Fruit fly (Drosophila melanogaster): ENCODE measurements around the gene Hsc70-3.
"Not testable (repeated sequence)": the region's sequence is repeated elsewhere in the genome, so short reads cannot be mapped to it uniquely, and the experiment has no call there.

The Hsc70-3 gene

dm6 chrX:11769435-11769834, 37.5 kb downstream of the Hsc70-3 start:
- no peak for TF ChIP-seq fd96Ca (GFP tag; IDR thresholded peaks at IDR 0.05)
- TF ChIP-seq gl (tag; optimal IDR thresholded peaks at IDR 0.05) = no peak
- TF ChIP-seq CG8159 (tag; optimal IDR thresholded peaks at IDR 0.05) = no peak
- TF ChIP-seq Pif1B (GFP tag; optimal IDR thresholded peaks at IDR 0.05) = no peak
- no peak for TF ChIP-seq CG13204 (GFP tag; optimal IDR thresholded peaks at IDR 0.05)
- no peak for TF ChIP-seq Snoo (tag; optimal IDR thresholded peaks at IDR 0.05)
- TF ChIP-seq Pif1A (GFP tag; optimal IDR thresholded peaks at IDR 0.05) = no peak
- no peak for TF ChIP-seq rn (GFP tag; IDR thresholded peaks at IDR 0.05)
- no peak for TF ChIP-seq CG4496 (GFP tag; IDR thresholded peaks at IDR 0.05)
- no peak for TF ChIP-seq CG10348 (GFP tag; IDR thresholded peaks at IDR 0.05)
- TF ChIP-seq CG14655 (GFP tag; optimal IDR thresholded peaks at IDR 0.05) = no peak
- TF ChIP-seq CG15710 (tag; optimal IDR thresholded peaks at IDR 0.05) = no peak
- no peak for TF ChIP-seq D1 (tag; optimal IDR thresholded peaks at IDR 0.05)
- TF ChIP-seq CG8301 (tag; optimal IDR thresholded peaks at IDR 0.05) = no peak
- no peak for TF ChIP-seq CG34367 (tag; optimal IDR thresholded peaks at IDR 0.05)
- TF ChIP-seq Ets98B (GFP tag; IDR thresholded peaks at IDR 0.05) = no peak

dm6 chrX:11764540-11765136, 42.3 kb downstream of the Hsc70-3 start, which contains the start of gene CG9360:
TSS of gene CG9360 (minus strand) at chrX:11764590.
- TF ChIP-seq CG10348 (GFP tag; IDR thresholded peaks at IDR 0.05) = no peak
- TF ChIP-seq D1 (tag; optimal IDR thresholded peaks at IDR 0.05) = no peak
- no peak for TF ChIP-seq CG32121 (GFP tag; IDR thresholded peaks at IDR 0.05)
- no peak for TF ChIP-seq EcR (GFP tag; optimal IDR thresholded peaks at IDR 0.05)
- TF ChIP-seq CG12605 (GFP tag; IDR thresholded peaks at IDR 0.05) = no peak
- 0 out of 3 replicates have a peak, but pooled peaks have one; percentile 18 for TF ChIP-seq CG4496 (GFP tag; IDR thresholded peaks at IDR 0.05)
- TF ChIP-seq CG14655 (GFP tag; optimal IDR thresholded peaks at IDR 0.05) = no peak
- no peak for TF ChIP-seq CG8301 (tag; optimal IDR thresholded peaks at IDR 0.05)

DNA sequence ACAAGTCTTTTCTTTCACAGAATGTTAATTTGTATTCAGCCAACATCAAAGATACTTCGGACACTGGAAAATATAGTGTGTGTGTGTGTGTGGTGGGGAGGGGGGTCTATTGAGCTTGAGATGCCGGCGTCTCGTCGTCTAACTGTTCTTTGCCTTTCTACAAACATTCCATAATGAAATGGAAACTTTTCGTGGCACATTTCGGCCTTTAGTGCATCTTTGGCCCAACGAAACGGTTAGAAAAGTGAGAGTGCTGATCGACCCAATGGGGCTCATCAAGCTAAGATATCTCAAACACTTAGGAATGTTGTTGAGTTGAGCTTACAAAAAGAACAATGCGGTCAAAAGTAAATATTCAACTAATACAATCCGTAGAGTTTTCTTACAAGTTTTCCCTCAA, 50.0 kb downstream of the Hsc70-3 start:
- TF ChIP-seq CG10348 (GFP tag; IDR thresholded peaks at IDR 0.05) = no peak
- no peak for TF ChIP-seq CG15710 (tag; optimal IDR thresholded peaks at IDR 0.05)
- no peak for TF ChIP-seq CG9948 (tag; optimal IDR thresholded peaks at IDR 0.05)
- no peak for TF ChIP-seq CG4496 (GFP tag; IDR thresholded peaks at IDR 0.05)
- no peak for TF ChIP-seq CG34367 (tag; optimal IDR thresholded peaks at IDR 0.05)
- no peak for TF ChIP-seq rn (GFP tag; IDR thresholded peaks at IDR 0.05)
- no peak for TF ChIP-seq Pif1A (GFP tag; optimal IDR thresholded peaks at IDR 0.05)
- TF ChIP-seq CG12605 (GFP tag; IDR thresholded peaks at IDR 0.05) = no peak
- TF ChIP-seq CG17806 (tag; optimal IDR thresholded peaks at IDR 0.05) = no peak
- TF ChIP-seq D1 (tag; optimal IDR thresholded peaks at IDR 0.05) = no peak

DNA sequence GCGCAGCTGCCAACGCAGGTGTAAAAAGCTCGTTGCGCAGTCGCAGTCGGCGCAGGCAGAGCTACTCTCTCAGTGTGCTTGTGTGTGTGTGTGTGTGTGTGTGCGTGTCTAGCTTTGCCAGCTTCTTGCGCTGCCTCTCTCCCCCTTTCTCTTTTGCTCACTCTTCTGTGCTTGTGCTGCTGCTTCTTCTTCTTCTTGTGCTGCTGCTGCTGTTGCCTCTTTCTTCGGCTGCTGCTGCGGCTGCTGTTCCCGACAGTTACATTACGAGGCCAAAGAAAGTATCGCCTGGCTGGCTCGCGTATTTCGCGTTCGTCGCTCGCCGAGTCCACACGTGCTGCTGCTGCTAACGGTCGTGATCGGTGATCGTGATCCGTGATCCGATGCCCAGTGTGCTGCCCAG, 52.9 kb downstream of the Hsc70-3 start, which contains the start of gene m:
Gene m, plus strand, starts transcription at position 301 of the 400 bp plus-strand sequence.
- not testable (repeated sequence) for TF ChIP-seq CG14655 (GFP tag; optimal IDR thresholded peaks at IDR 0.05); Pif1A (GFP tag; optimal IDR thresholded peaks at IDR 0.05); CG9948 (tag; optimal IDR thresholded peaks at IDR 0.05)

Measured in whole organism, pupa.